Worm (Caenorhabditis elegans) whole organism, L2 larva: ENCODE data around the gene F54D12.7.

Source experiments
- C34F6.9 ChIP-seq: fragments of 150-350 bp; optimal IDR thresholded peaks from 2 replicates; lab custom pipeline; 2014; ENCODE audit warnings: missing biosample characterization, missing genetic modification characterization
- F13H6.1 ChIP-seq: sonication (generic microtip); optimal IDR thresholded peaks from 2 replicates; lab custom pipeline; 2016; ENCODE audit warnings: missing genetic modification characterization, missing compliant biosample characterization
- R02D3.7 ChIP-seq: fragments of 150-350 bp; optimal IDR thresholded peaks from 2 replicates; lab custom pipeline; 2014; ENCODE audit warnings: missing biosample characterization, missing genetic modification characterization
- Y55F3AM.14 ChIP-seq: fragments of 200-800 bp; sonication (Bioruptor generic); optimal IDR thresholded peaks from 2 replicates; lab custom pipeline; 2018; ENCODE audit warnings: mild to moderate bottlenecking, missing genetic modification characterization, missing compliant biosample characterization
- ZK546.5 ChIP-seq: sonication (generic microtip); optimal IDR thresholded peaks from 2 replicates; lab custom pipeline; 2017; ENCODE audit warnings: missing biosample characterization, missing genetic modification characterization
- alr-1 ChIP-seq: fragments of 150-350 bp; optimal IDR thresholded peaks from 2 replicates; lab custom pipeline; 2014; ENCODE audit warnings: missing biosample characterization, missing genetic modification characterization
- aly-2 ChIP-seq: fragments of 150-350 bp; optimal IDR thresholded peaks from 2 replicates; lab custom pipeline; 2014; ENCODE audit warnings: missing biosample characterization, missing genetic modification characterization
- ama-1 ChIP-seq: fragments of 150-350 bp; optimal IDR thresholded peaks from 2 replicates; lab custom pipeline; 2018; ENCODE audit warnings: inconsistent platforms
- blmp-1 ChIP-seq: sonication (generic microtip); optimal IDR thresholded peaks from 2 replicates; lab custom pipeline; 2017; ENCODE audit warnings: missing genetic modification characterization, mild to moderate bottlenecking, missing compliant biosample characterization, antibody characterized with exemption, moderate library complexity; ENCODE audit not compliant: insufficient read depth
- ceh-16 ChIP-seq: fragments of 150-350 bp; optimal IDR thresholded peaks from 2 replicates; lab custom pipeline; 2014; ENCODE audit warnings: missing biosample characterization, missing genetic modification characterization
- ceh-82 ChIP-seq: fragments of 150-350 bp; optimal IDR thresholded peaks from 2 replicates; lab custom pipeline; 2014; ENCODE audit warnings: missing biosample characterization, missing genetic modification characterization
- crh-2 ChIP-seq: sonication (generic microtip); optimal IDR thresholded peaks from 2 replicates; lab custom pipeline; 2017; ENCODE audit warnings: missing biosample characterization, missing genetic modification characterization
- dmd-4 ChIP-seq: sonication (generic microtip); optimal IDR thresholded peaks from 2 replicates; lab custom pipeline; 2017; ENCODE audit warnings: missing biosample characterization, missing genetic modification characterization
- egl-27 ChIP-seq: sonication (generic microtip); optimal IDR thresholded peaks from 3 replicates; lab custom pipeline; 2017; ENCODE audit warnings: missing biosample characterization, missing genetic modification reagents, missing genetic modification characterization
- elt-1 ChIP-seq: fragments of 150-350 bp; optimal IDR thresholded peaks from 2 replicates; lab custom pipeline; 2014; ENCODE audit warnings: missing biosample characterization, missing genetic modification characterization
- elt-3 ChIP-seq: sonication (generic microtip); optimal IDR thresholded peaks from 2 replicates; lab custom pipeline; 2017; ENCODE audit warnings: missing biosample characterization, missing genetic modification characterization
- fos-1 ChIP-seq: fragments of 150-350 bp; optimal IDR thresholded peaks from 2 replicates; lab custom pipeline; 2014; ENCODE audit warnings: missing biosample characterization, missing genetic modification characterization
- gmeb-1 ChIP-seq: fragments of 150-350 bp; optimal IDR thresholded peaks from 2 replicates; lab custom pipeline; 2014; ENCODE audit warnings: missing biosample characterization, missing genetic modification characterization
- lin-11 ChIP-seq: fragments of 150-350 bp; sonication (generic microtip); optimal IDR thresholded peaks from 2 replicates; lab custom pipeline; 2014; ENCODE audit warnings: missing biosample characterization, missing genetic modification characterization, inconsistent platforms, mixed read lengths
- lin-13 ChIP-seq: fragments of 150-350 bp; optimal IDR thresholded peaks from 2 replicates; lab custom pipeline; 2014; ENCODE audit warnings: missing biosample characterization, missing genetic modification reagents, missing genetic modification characterization
- lin-39 ChIP-seq: fragments of 150-350 bp; optimal IDR thresholded peaks from 2 replicates; lab custom pipeline; 2014; ENCODE audit warnings: missing biosample characterization, missing genetic modification reagents, missing genetic modification characterization
- mab-5 ChIP-seq: fragments of 150-350 bp; optimal IDR thresholded peaks from 2 replicates; lab custom pipeline; 2014; ENCODE audit warnings: missing biosample characterization, missing genetic modification characterization
- mbf-1 ChIP-seq: sonication (generic microtip); optimal IDR thresholded peaks from 2 replicates; lab custom pipeline; 2017; ENCODE audit warnings: missing biosample characterization, missing genetic modification characterization
- mdl-1 ChIP-seq, 2 experiments: fragments of 150-350 bp in 1 of 2; sonication (generic microtip) in 1 of 2; optimal IDR thresholded peaks; 2 replicates each; lab custom pipeline; 2017; ENCODE audit warnings: missing biosample characterization in 2 of 2, missing genetic modification characterization in 2 of 2
- nhr-10 ChIP-seq: sonication (generic microtip); optimal IDR thresholded peaks from 2 replicates; lab custom pipeline; 2017; ENCODE audit warnings: missing biosample characterization, missing genetic modification characterization
- nhr-11 ChIP-seq: fragments of 150-350 bp; optimal IDR thresholded peaks from 2 replicates; lab custom pipeline; 2014; ENCODE audit warnings: missing biosample characterization, missing genetic modification characterization
- nhr-12 ChIP-seq: fragments of 150-350 bp; optimal IDR thresholded peaks from 2 replicates; lab custom pipeline; 2014; ENCODE audit warnings: missing biosample characterization, missing genetic modification characterization
- nhr-129 ChIP-seq: fragments of 150-350 bp; optimal IDR thresholded peaks from 2 replicates; lab custom pipeline; 2014; ENCODE audit warnings: missing biosample characterization, missing genetic modification characterization
- nhr-21 ChIP-seq: fragments of 150-350 bp; optimal IDR thresholded peaks from 2 replicates; lab custom pipeline; 2014; ENCODE audit warnings: missing biosample characterization, missing genetic modification characterization
- nhr-23 ChIP-seq: fragments of 150-350 bp; optimal IDR thresholded peaks from 2 replicates; lab custom pipeline; 2014; ENCODE audit warnings: missing biosample characterization, missing genetic modification reagents, missing genetic modification characterization
- nhr-237 ChIP-seq: fragments of 150-350 bp; optimal IDR thresholded peaks from 2 replicates; lab custom pipeline; 2014; ENCODE audit warnings: missing biosample characterization, missing genetic modification characterization
- nhr-25 ChIP-seq: fragments of 150-350 bp; sonication (generic microtip); optimal IDR thresholded peaks from 3 replicates; lab custom pipeline; 2014; ENCODE audit warnings: missing biosample characterization, missing genetic modification characterization
- nhr-6 ChIP-seq: fragments of 150-350 bp; optimal IDR thresholded peaks from 2 replicates; lab custom pipeline; 2014; ENCODE audit warnings: missing biosample characterization, missing genetic modification characterization
- nhr-77 ChIP-seq: fragments of 150-350 bp; optimal IDR thresholded peaks from 2 replicates; lab custom pipeline; 2014; ENCODE audit warnings: missing biosample characterization, missing genetic modification characterization
- peb-1 ChIP-seq: fragments of 150-350 bp; optimal IDR thresholded peaks from 2 replicates; lab custom pipeline; 2014; ENCODE audit warnings: missing biosample characterization, missing genetic modification characterization
- sem-4 ChIP-seq: fragments of 150-350 bp; optimal IDR thresholded peaks from 2 replicates; lab custom pipeline; 2014; ENCODE audit warnings: missing biosample characterization, missing genetic modification reagents, missing genetic modification characterization
- skn-1 ChIP-seq: sonication (generic microtip); optimal IDR thresholded peaks from 2 replicates; lab custom pipeline; 2017; ENCODE audit warnings: missing biosample characterization, missing genetic modification characterization
- sma-3 ChIP-seq: sonication (generic microtip); optimal IDR thresholded peaks from 2 replicates; lab custom pipeline; 2016; ENCODE audit warnings: missing genetic modification reagents, missing genetic modification characterization, missing compliant biosample characterization
- sma-9 ChIP-seq, 2 experiments: fragments of 150-350 bp in 1 of 2; sonication (generic microtip) in 1 of 2; optimal IDR thresholded peaks; 2 replicates each; lab custom pipeline; 2014 to 2016; ENCODE audit warnings: missing genetic modification characterization in 2 of 2, mild to moderate bottlenecking in 1 of 2, missing biosample characterization in 1 of 2, missing compliant biosample characterization in 1 of 2, missing genetic modification reagents in 1 of 2, moderate library complexity in 1 of 2
- unc-39 ChIP-seq: fragments of 150-350 bp; optimal IDR thresholded peaks from 2 replicates; lab custom pipeline; 2014; ENCODE audit warnings: missing biosample characterization, missing genetic modification characterization
- unc-55 ChIP-seq: fragments of 150-350 bp; sonication (generic microtip); optimal IDR thresholded peaks from 3 replicates; lab custom pipeline; 2014; ENCODE audit warnings: missing biosample characterization, missing genetic modification reagents, missing genetic modification characterization
- unc-62 ChIP-seq: fragments of 150-350 bp; optimal IDR thresholded peaks from 2 replicates; lab custom pipeline; 2014; ENCODE audit warnings: missing biosample characterization, missing genetic modification reagents, missing genetic modification characterization
- zag-1 ChIP-seq: fragments of 150-350 bp; optimal IDR thresholded peaks from 2 replicates; lab custom pipeline; 2014; ENCODE audit warnings: missing biosample characterization, missing genetic modification characterization
- ztf-1 ChIP-seq: fragments of 200-800 bp; sonication (Bioruptor generic); conservative IDR thresholded peaks from 2 replicates; pipeline ENCODE4 v1.3.6; 2022; ENCODE audit warnings: missing genetic modification characterization, missing compliant biosample characterization
- ztf-11 ChIP-seq: sonication (generic microtip); optimal IDR thresholded peaks from 2 replicates; lab custom pipeline; 2017; ENCODE audit warnings: missing biosample characterization, missing genetic modification characterization
- ztf-4 ChIP-seq: fragments of 150-350 bp; optimal IDR thresholded peaks from 2 replicates; lab custom pipeline; 2014; ENCODE audit warnings: missing biosample characterization, missing genetic modification characterization

F54D12.7 gene

DNA sequence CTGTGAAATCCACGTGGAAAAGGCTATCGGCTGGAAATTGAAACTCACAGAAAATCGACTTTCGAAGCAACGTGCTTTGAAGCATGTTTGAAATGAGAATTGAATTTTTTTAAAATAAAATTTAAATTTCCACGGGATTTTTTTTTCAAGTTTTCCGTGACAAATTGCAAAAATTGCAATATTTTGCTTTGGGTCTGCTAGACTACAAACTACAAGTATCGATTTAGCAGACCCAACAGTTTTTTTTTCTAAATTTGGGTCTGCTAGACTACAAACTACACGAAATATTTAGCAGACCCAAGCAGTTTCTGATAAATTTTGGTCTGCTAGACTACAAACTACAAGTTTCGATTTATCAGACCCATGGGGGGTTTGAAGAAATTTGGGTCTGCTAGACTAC, 26.2 kb upstream of the F54D12.7 start, which contains the start of gene Y51H7C.9:
Gene Y51H7C.9, minus strand, starts transcription at position 101 of the 400 bp plus-strand sequence.
- TF ChIP-seq unc-39 (no peak), egl-27 (no peak), nhr-237 (tag; lab: Kevin White, UChicago) (no peak), ztf-1 (GFP tag; lab: Robert Waterston, UW) (no peak), C34F6.9 (no peak), sem-4 (tag; lab: Kevin White, UChicago) (no peak), lin-39 (no peak), nhr-77 (tag; lab: Kevin White, UChicago) (no peak), nhr-21 (tag; lab: Kevin White, UChicago) (no peak)

DNA sequence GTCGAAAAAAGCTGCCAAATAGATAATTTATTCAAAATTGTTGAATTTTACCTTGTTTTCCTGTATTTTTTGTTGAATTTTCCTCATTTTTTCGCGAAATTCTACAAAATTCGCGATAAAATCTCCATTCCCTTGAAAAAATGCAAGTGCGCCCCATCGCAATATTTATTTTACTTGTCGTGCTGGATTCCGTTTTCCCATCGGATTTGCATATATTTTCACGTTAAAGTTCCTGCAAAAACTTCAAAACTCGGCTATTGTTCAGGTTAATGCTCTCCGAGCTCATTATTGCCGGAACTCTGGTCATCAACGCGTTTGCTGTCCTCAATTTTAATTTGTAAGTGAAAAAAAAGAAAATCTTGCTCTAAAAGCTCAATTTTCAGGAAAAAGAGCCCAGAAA, 17.9 kb upstream of the F54D12.7 start, which contains the start of the genes Y51H7C.41 and cogc-4:
Gene Y51H7C.41, plus strand, starts transcription at position 266 of the 400 bp plus-strand sequence.
Gene cogc-4, plus strand, starts transcription at position 386 of the 400 bp plus-strand sequence.
- TF ChIP-seq sma-3 (GFP tag; lab: Kevin White, UChicago) (no peak), gmeb-1 (tag; lab: Kevin White, UChicago) (no peak), mab-5 (no peak), nhr-21 (tag; lab: Kevin White, UChicago) (no peak), ceh-16 (no peak), ama-1 (lab: Kevin White, UChicago) (no peak), fos-1 (tag; lab: Kevin White, UChicago) (no peak), lin-39 (no peak), R02D3.7 (tag; lab: Kevin White, UChicago) (no peak), nhr-11 (tag; lab: Kevin White, UChicago) (no peak), alr-1 (tag; lab: Kevin White, UChicago) (no peak), sem-4 (tag; lab: Kevin White, UChicago) (no peak), Y55F3AM.14 (GFP tag; lab: Kevin White, UChicago) (no peak), dmd-4 (no peak), unc-62 (GFP tag; lab: Kevin White, UChicago) (no peak), unc-55 (GFP tag; lab: Kevin White, UChicago) (no peak)
- TF ChIP-seq, all 48 proteins: peak for 0

DNA sequence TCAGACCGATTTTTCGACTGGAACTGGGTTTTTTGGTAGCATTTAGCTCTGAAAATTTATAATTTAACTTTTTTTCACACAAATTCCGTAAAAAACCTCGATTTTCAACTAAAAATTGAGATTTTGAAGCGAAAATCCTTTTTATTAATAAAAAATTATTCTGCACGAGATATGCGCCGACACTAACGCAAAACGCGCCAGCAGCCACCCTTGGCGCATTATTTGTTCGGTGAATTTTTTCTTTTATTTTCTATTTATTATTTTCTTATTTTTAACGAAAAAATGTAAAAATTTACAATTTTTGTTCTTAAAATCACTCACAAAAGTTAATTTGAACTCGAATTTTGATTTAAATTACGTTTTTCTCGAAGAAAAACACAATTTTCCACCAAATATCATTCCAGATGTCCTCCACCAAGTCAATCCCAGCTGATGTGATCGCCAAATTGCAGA, 17.0 kb upstream of the F54D12.7 start, which contains the start of gene Y51H7C.7:
Gene Y51H7C.7, plus strand, starts transcription at position 403 of the 453 bp plus-strand sequence.
- TF ChIP-seq ama-1 (lab: Kevin White, UChicago) (no peak), blmp-1 (tag; lab: Kevin White, UChicago) (no peak), elt-3 (tag; lab: Kevin White, UChicago) (no peak), fos-1 (tag; lab: Kevin White, UChicago) (no peak), R02D3.7 (tag; lab: Kevin White, UChicago) (no peak), aly-2 (tag; lab: Kevin White, UChicago) (no peak), nhr-23 (tag; lab: Kevin White, UChicago) (no peak), ztf-11 (no peak), mab-5 (peak; percentile 44), F13H6.1 (peak; percentile 46), sma-9 (GFP tag; optimal IDR thresholded peaks at IDR 0.05; lab: Kevin White, UChicago) (peak; percentile 23), sma-9 (tag; optimal IDR thresholded peaks at IDR 0.05; lab: Kevin White, UChicago) (no peak), skn-1 (tag; lab: Kevin White, UChicago) (no peak), C34F6.9 (peak; percentile 70), sem-4 (tag; lab: Kevin White, UChicago) (no peak), Y55F3AM.14 (GFP tag; lab: Kevin White, UChicago) (no peak), nhr-6 (tag; lab: Kevin White, UChicago) (no peak), egl-27 (no peak), nhr-10 (no peak), nhr-237 (tag; lab: Kevin White, UChicago) (no peak), nhr-129 (tag; lab: Kevin White, UChicago) (no peak), unc-39 (no peak), alr-1 (tag; lab: Kevin White, UChicago) (no peak), lin-39 (no peak), unc-62 (GFP tag; lab: Kevin White, UChicago) (no peak), mbf-1 (tag; lab: Kevin White, UChicago) (no peak), peb-1 (tag; lab: Kevin White, UChicago) (no peak), nhr-25 (tag; lab: Kevin White, UChicago) (no peak), sma-3 (GFP tag; lab: Kevin White, UChicago) (peak; percentile 7), ztf-4 (tag; lab: Kevin White, UChicago) (no peak), zag-1 (no peak), gmeb-1 (tag; lab: Kevin White, UChicago) (peak; percentile 80), crh-2 (tag; lab: Kevin White, UChicago) (no peak), ZK546.5 (tag; lab: Kevin White, UChicago) (no peak), elt-1 (no peak), ztf-1 (GFP tag; lab: Robert Waterston, UW) (no peak), nhr-12 (no peak), unc-55 (GFP tag; lab: Kevin White, UChicago) (peak; percentile 72), mdl-1 (tag; optimal IDR thresholded peaks at IDR 0.05; lab: Kevin White, UChicago) (no peak), lin-11 (tag; lab: Kevin White, UChicago) (no peak), nhr-77 (tag; lab: Kevin White, UChicago) (no peak), dmd-4 (no peak), lin-13 (GFP tag; lab: Kevin White, UChicago) (no peak), ceh-82 (tag; lab: Kevin White, UChicago) (no peak), nhr-11 (tag; lab: Kevin White, UChicago) (no peak), ceh-16 (no peak)
